Fruit fly (Drosophila melanogaster) whole organism, embryonic: ENCODE data around the gene CG32276.
A peak's percentile ranks its signal among the peaks of the same experiment; 100 is the strongest.

ENCODE experiments used
- CG1024 ChIP-seq: fragments of 200-800 bp; sonication (Bioruptor generic); IDR thresholded peaks from 2 replicates; pipeline ENCODE4 v1.3.6; 2022; ENCODE audit warnings: missing biosample characterization, missing genetic modification characterization
- CG10366 ChIP-seq: fragments of 200-800 bp; sonication (Bioruptor generic); IDR thresholded peaks from 2 replicates; pipeline ENCODE4 v1.3.6; 2022; ENCODE audit warnings: missing biosample characterization, missing genetic modification characterization
- CG11456 ChIP-seq: fragments of 200-800 bp; sonication (Bioruptor generic); IDR thresholded peaks from 3 replicates; pipeline ENCODE4 v1.3.6; 2022; ENCODE audit warnings: missing biosample characterization, missing genetic modification characterization
- CG11504 ChIP-seq: fragments of 200-800 bp; sonication (Bioruptor generic); optimal IDR thresholded peaks from 3 replicates; lab custom pipeline; 2019; ENCODE audit warnings: missing biosample characterization, mild to moderate bottlenecking, missing genetic modification characterization, moderate library complexity
- CG12155 ChIP-seq: fragments of 200-800 bp; sonication (Bioruptor generic); optimal IDR thresholded peaks from 3 replicates; lab custom pipeline; 2016; ENCODE audit warnings: missing biosample characterization, missing genetic modification characterization
- CG12299 ChIP-seq: fragments of 200-800 bp; sonication (Bioruptor generic); optimal IDR thresholded peaks from 2 replicates; lab custom pipeline; 2018; ENCODE audit warnings: missing biosample characterization, mild to moderate bottlenecking, missing genetic modification characterization
- CG14441 ChIP-seq: fragments of 200-800 bp; sonication (Bioruptor generic); IDR thresholded peaks from 2 replicates; pipeline ENCODE4 v1.3.6; 2022; ENCODE audit warnings: missing biosample characterization, missing genetic modification characterization
- CG17612 ChIP-seq: fragments of 200-800 bp; sonication (Bioruptor generic); IDR thresholded peaks from 2 replicates; pipeline ENCODE4 v1.3.6; 2022; ENCODE audit warnings: missing biosample characterization, missing genetic modification characterization
- CG31224 ChIP-seq: fragments of 200-800 bp; sonication (Bioruptor generic); IDR thresholded peaks from 2 replicates; pipeline ENCODE4 v1.3.6; 2022; ENCODE audit warnings: missing biosample characterization, missing genetic modification characterization
- CG32532 ChIP-seq: fragments of 200-800 bp; sonication (Bioruptor generic); IDR thresholded peaks from 2 replicates; pipeline ENCODE4 v1.3.6; 2022; ENCODE audit warnings: missing biosample characterization, missing genetic modification characterization
- CG3407 ChIP-seq: fragments of 200-800 bp; sonication (Bioruptor generic); optimal IDR thresholded peaks from 2 replicates; lab custom pipeline; 2018; ENCODE audit warnings: missing biosample characterization, mild to moderate bottlenecking, missing genetic modification characterization
- CG34376 ChIP-seq: fragments of 200-800 bp; sonication (Bioruptor generic); optimal IDR thresholded peaks from 2 replicates; lab custom pipeline; 2018; ENCODE audit warnings: missing biosample characterization, mild to moderate bottlenecking, missing genetic modification characterization
- CG3847 ChIP-seq: fragments of 200-800 bp; sonication (Bioruptor generic); IDR thresholded peaks from 2 replicates; pipeline ENCODE4 v1.3.6; 2022; ENCODE audit warnings: missing biosample characterization, missing genetic modification characterization
- CG4328 ChIP-seq: fragments of 200-800 bp; sonication (Bioruptor generic); optimal IDR thresholded peaks from 3 replicates; lab custom pipeline; 2017; ENCODE audit warnings: missing biosample characterization, missing genetic modification reagents, missing genetic modification characterization
- CG43689 ChIP-seq: fragments of 200-800 bp; sonication (Bioruptor generic); IDR thresholded peaks from 2 replicates; pipeline ENCODE4 v1.3.6; 2022; ENCODE audit warnings: missing biosample characterization, missing genetic modification characterization
- CG6765 ChIP-seq: fragments of 200-800 bp; sonication (Bioruptor generic); optimal IDR thresholded peaks from 3 replicates; lab custom pipeline; 2017; ENCODE audit warnings: missing biosample characterization, mild to moderate bottlenecking, missing genetic modification characterization
- CG6791 ChIP-seq: fragments of 200-800 bp; sonication (Bioruptor generic); IDR thresholded peaks from 3 replicates; pipeline ENCODE4 v1.3.6; 2022; ENCODE audit warnings: missing biosample characterization, missing genetic modification characterization; ENCODE audit not compliant: partially characterized antibody
- CG6854 ChIP-seq: fragments of 200-800 bp; sonication (Bioruptor generic); optimal IDR thresholded peaks from 3 replicates; lab custom pipeline; 2017; ENCODE audit warnings: missing biosample characterization, mild to moderate bottlenecking, missing genetic modification characterization
- CG7357 ChIP-seq: fragments of 200-800 bp; sonication (Bioruptor generic); IDR thresholded peaks from 3 replicates; pipeline ENCODE4 v1.3.6; 2022; ENCODE audit warnings: missing biosample characterization, missing genetic modification characterization
- CG8359 ChIP-seq: fragments of 200-800 bp; sonication (Bioruptor generic); optimal IDR thresholded peaks from 2 replicates; lab custom pipeline; 2017; ENCODE audit warnings: missing biosample characterization, mild to moderate bottlenecking, missing genetic modification characterization, borderline replicate concordance
- D19B ChIP-seq: fragments of 200-800 bp; sonication (Bioruptor generic); optimal IDR thresholded peaks from 2 replicates; lab custom pipeline; 2017; ENCODE audit warnings: missing biosample characterization, mild to moderate bottlenecking, missing genetic modification characterization
- Deaf1 ChIP-seq: fragments of 200-800 bp; optimal IDR thresholded peaks from 3 replicates; lab custom pipeline; 2019; ENCODE audit warnings: missing biosample characterization, mild to moderate bottlenecking, missing genetic modification characterization, moderate library complexity
- Fer1 ChIP-seq: fragments of 200-800 bp; sonication (Bioruptor generic); optimal IDR thresholded peaks from 2 replicates; lab custom pipeline; 2017; ENCODE audit warnings: missing biosample characterization, mild to moderate bottlenecking, missing genetic modification characterization
- MESR4 ChIP-seq: fragments of 200-800 bp; sonication (Bioruptor generic); optimal IDR thresholded peaks from 2 replicates; lab custom pipeline; 2018; ENCODE audit warnings: missing biosample characterization, mild to moderate bottlenecking, missing genetic modification characterization, moderate library complexity
- Med ChIP-seq: fragments of 200-800 bp; sonication (Bioruptor generic); peaks from one replicate; lab custom pipeline; 2016; ENCODE audit warnings: missing biosample characterization, missing genetic modification characterization, mild to moderate bottlenecking, inconsistent platforms, moderate library complexity
- Neu2 ChIP-seq: fragments of 200-800 bp; sonication (Bioruptor generic); optimal IDR thresholded peaks from 3 replicates; lab custom pipeline; 2016; ENCODE audit warnings: missing biosample characterization, missing genetic modification characterization, borderline replicate concordance
- Opbp ChIP-seq: fragments of 200-800 bp; sonication (Bioruptor generic); IDR thresholded peaks from 3 replicates; pipeline ENCODE4 v1.3.6; 2022; ENCODE audit warnings: missing biosample characterization, missing genetic modification characterization; ENCODE audit not compliant: partially characterized antibody
- PHDP ChIP-seq: fragments of 200-800 bp; sonication (Bioruptor generic); optimal IDR thresholded peaks from 3 replicates; lab custom pipeline; 2018; ENCODE audit warnings: missing biosample characterization, mild to moderate bottlenecking, missing genetic modification characterization, moderate library complexity
- Rfx ChIP-seq: fragments of 200-800 bp; sonication (Bioruptor generic); IDR thresholded peaks from 2 replicates; pipeline ENCODE4 v1.3.6; 2022; ENCODE audit warnings: missing biosample characterization, missing genetic modification characterization
- Sox102F ChIP-seq: fragments of 200-800 bp; sonication (Bioruptor generic); optimal IDR thresholded peaks from 2 replicates; lab custom pipeline; 2018; ENCODE audit warnings: missing biosample characterization, mild to moderate bottlenecking, missing genetic modification characterization, moderate library complexity
- Spps ChIP-seq: fragments of 200-800 bp; sonication (Bioruptor generic); optimal IDR thresholded peaks from 2 replicates; lab custom pipeline; 2018; ENCODE audit warnings: missing biosample characterization, mild to moderate bottlenecking, missing genetic modification characterization
- Vsx1 ChIP-seq: fragments of 200-800 bp; sonication (Bioruptor generic); optimal IDR thresholded peaks from 2 replicates; lab custom pipeline; 2017; ENCODE audit warnings: missing biosample characterization, mild to moderate bottlenecking, missing genetic modification characterization, missing genetic modification reagents
- abd-A ChIP-seq: fragments of 200-800 bp; sonication (Bioruptor generic); optimal IDR thresholded peaks from 3 replicates; lab custom pipeline; 2019; ENCODE audit warnings: missing biosample characterization, mild to moderate bottlenecking, missing genetic modification characterization, moderate library complexity
- ara ChIP-seq: fragments of 200-800 bp; sonication (Bioruptor generic); IDR thresholded peaks from 2 replicates; pipeline ENCODE4 v1.3.6; 2022; ENCODE audit warnings: missing biosample characterization, missing genetic modification characterization
- az2 ChIP-seq: fragments of 200-800 bp; sonication (Bioruptor generic); optimal IDR thresholded peaks from 3 replicates; lab custom pipeline; 2016; ENCODE audit warnings: missing biosample characterization, missing genetic modification characterization
- bab2 ChIP-seq: fragments of 200-800 bp; sonication (Bioruptor generic); optimal IDR thresholded peaks from 2 replicates; lab custom pipeline; 2016; ENCODE audit warnings: missing biosample characterization, missing genetic modification characterization
- bsh ChIP-seq, 2 experiments: fragments of 200-800 bp; sonication (Bioruptor generic); optimal IDR thresholded peaks; 2 replicates each; lab custom pipeline; 2017 to 2018; ENCODE audit warnings: mild to moderate bottlenecking in 2 of 2, missing biosample characterization in 2 of 2, missing genetic modification characterization in 2 of 2, moderate library complexity in 1 of 2
- da ChIP-seq: fragments of 200-800 bp; sonication (Bioruptor generic); optimal IDR thresholded peaks from 2 replicates; lab custom pipeline; 2016; ENCODE audit warnings: missing biosample characterization, missing genetic modification characterization
- emc ChIP-seq: fragments of 200-800 bp; sonication (Bioruptor generic); optimal IDR thresholded peaks from 2 replicates; lab custom pipeline; 2016; ENCODE audit warnings: missing biosample characterization, missing genetic modification characterization
- eyg ChIP-seq: fragments of 200-800 bp; sonication (Bioruptor generic); optimal IDR thresholded peaks from 3 replicates; lab custom pipeline; 2016; ENCODE audit warnings: missing biosample characterization, missing genetic modification characterization
- hth ChIP-seq: fragments of >200 bp; optimal IDR thresholded peaks from 2 replicates; lab custom pipeline; 2017; ENCODE audit warnings: inconsistent platforms
- mld ChIP-seq: fragments of 200-800 bp; sonication (Bioruptor generic); IDR thresholded peaks from 3 replicates; pipeline ENCODE4 v1.3.6; 2022; ENCODE audit warnings: missing biosample characterization, missing genetic modification characterization; ENCODE audit not compliant: partially characterized antibody
- nerfin-2 ChIP-seq: fragments of 200-800 bp; sonication (Bioruptor generic); IDR thresholded peaks from 2 replicates; pipeline ENCODE4 v1.3.6; 2022; ENCODE audit warnings: missing biosample characterization, missing genetic modification characterization; ENCODE audit not compliant: partially characterized antibody
- pnt ChIP-seq: fragments of 200-800 bp; sonication (Bioruptor generic); optimal IDR thresholded peaks from 3 replicates; lab custom pipeline; 2016; ENCODE audit warnings: missing biosample characterization, missing genetic modification characterization
- sens-2 ChIP-seq: fragments of 200-800 bp; sonication (Bioruptor generic); IDR thresholded peaks from 2 replicates; pipeline ENCODE4 v1.3.6; 2022; ENCODE audit warnings: missing biosample characterization, missing genetic modification characterization
- tll ChIP-seq, 2 experiments: fragments of 200-800 bp in 1 of 2; fragments of >200 bp in 1 of 2; sonication (Bioruptor generic) in 1 of 2; optimal IDR thresholded peaks; 2 replicates each; lab custom pipeline; 2017 to 2019; ENCODE audit warnings: missing biosample characterization in 2 of 2, missing genetic modification characterization in 2 of 2, mild to moderate bottlenecking in 1 of 2, moderate library complexity in 1 of 2
- vvl ChIP-seq: fragments of 200-800 bp; sonication (Bioruptor generic); IDR thresholded peaks from 2 replicates; pipeline ENCODE4 v1.3.6; 2022; ENCODE audit warnings: missing biosample characterization, missing genetic modification characterization
- wor ChIP-seq: fragments of 200-800 bp; sonication (Bioruptor generic); IDR thresholded peaks from 2 replicates; pipeline ENCODE4 v1.3.6; 2022; ENCODE audit warnings: missing biosample characterization, missing genetic modification characterization

CG32276 gene

dm6 chr3L:3198447-3199402 is at the start of gene CG32276, which contains the start of gene gry (continued):
- TF ChIP-seq Rfx = peak; percentile 77
- TF ChIP-seq sens-2 (GFP tag; lab: Robert Waterston, UW) = peak; percentile 55; the same call in 1 of the 2 replicates
- TF ChIP-seq PHDP (tag; lab: Kevin White, UChicago) = no peak
- TF ChIP-seq CG32532 = peak; percentile 81
- peak; percentile 61 for TF ChIP-seq pnt (GFP tag; lab: Kevin White, UChicago)
- no peak for TF ChIP-seq Opbp
- TF ChIP-seq Med = peak; percentile 97
- TF ChIP-seq da (GFP tag; lab: Kevin White, UChicago) = peak; percentile 43
- peak; percentile 59 for TF ChIP-seq wor (GFP tag; lab: Robert Waterston, UW)
- peak; percentile 79 for TF ChIP-seq az2 (GFP tag; lab: Kevin White, UChicago)
- no peak for TF ChIP-seq CG17612 (GFP tag; lab: Robert Waterston, UW)
- peak in 1 of 2 experiments; percentile 66 for TF ChIP-seq bsh (GFP tag; optimal IDR thresholded peaks at IDR 0.05; lab: Kevin White, UChicago)
- peak; percentile 60 for TF ChIP-seq CG14441
- peak; percentile 77 for TF ChIP-seq Fer1 (GFP tag; lab: Kevin White, UChicago)
- TF ChIP-seq D19B (GFP tag; lab: Kevin White, UChicago) = no peak
- TF ChIP-seq CG43689 = no peak
- TF ChIP-seq vvl (GFP tag; lab: Robert Waterston, UW) = peak; percentile 82
- peak; percentile 68 for TF ChIP-seq CG12299 (tag; lab: Kevin White, UChicago)
- TF ChIP-seq CG11504 (tag; lab: Kevin White, UChicago) = no peak
- peak; percentile 70 for TF ChIP-seq CG4328
- no peak for TF ChIP-seq CG6765 (GFP tag; lab: Kevin White, UChicago)
- peak; percentile 46; the same call in 1 of the 3 replicates for TF ChIP-seq CG7357 (GFP tag; lab: Robert Waterston, UW)
- TF ChIP-seq CG3847 (GFP tag; lab: Robert Waterston, UW) = peak; percentile 83
- peak; percentile 89 for TF ChIP-seq MESR4
- TF ChIP-seq abd-A (tag; lab: Kevin White, UChicago) = no peak
- TF ChIP-seq eyg (GFP tag; lab: Kevin White, UChicago) = peak; percentile 54
- TF ChIP-seq CG3407 = peak; percentile 33
- peak; percentile 82 for TF ChIP-seq bab2 (GFP tag; lab: Kevin White, UChicago)
- TF ChIP-seq CG12155 = peak; percentile 86
- peak; percentile 82 for TF ChIP-seq CG11456 (GFP tag; lab: Robert Waterston, UW)
- TF ChIP-seq CG31224 (GFP tag; lab: Robert Waterston, UW) = peak; percentile 66
- TF ChIP-seq Neu2 (GFP tag; lab: Kevin White, UChicago) = no peak
- TF ChIP-seq Spps (tag; lab: Kevin White, UChicago) = peak; percentile 57
- TF ChIP-seq nerfin-2 (GFP tag; lab: Robert Waterston, UW) = no peak
- no peak for TF ChIP-seq CG8359 (GFP tag; lab: Kevin White, UChicago)
- TF ChIP-seq CG6791 (GFP tag; lab: Robert Waterston, UW) = no peak
- TF ChIP-seq emc (GFP tag; lab: Kevin White, UChicago) = peak; percentile 48
- TF ChIP-seq CG6854 = peak; percentile 29
- peak; percentile 64 for TF ChIP-seq CG10366
- peak; percentile 46; the same call in 1 of the 2 replicates for TF ChIP-seq CG1024
- peak; percentile 64 to 72 for TF ChIP-seq tll (GFP tag; optimal IDR thresholded peaks at IDR 0.05; lab: Kevin White, UChicago)
- no peak for TF ChIP-seq Deaf1 (tag; lab: Kevin White, UChicago)
- TF ChIP-seq Vsx1 (GFP tag; lab: Kevin White, UChicago) = no peak
- TF ChIP-seq ara = peak; percentile 46; the same call in 1 of the 2 replicates
- TF ChIP-seq mld (GFP tag; lab: Robert Waterston, UW) = no peak
- TF ChIP-seq Sox102F = no peak
- peak; percentile 75 for TF ChIP-seq CG34376 (GFP tag; lab: Kevin White, UChicago)
- TF ChIP-seq hth (lab: Kevin White, UChicago) = no peak
